ENCODE assay signal across 1 fruit fly cellular context in genomic region chr2L:14612998-14613955, dm6.
TF ChIP-seq lines count a peak whose summit lies in the region.

No protein-coding gene starts in this region.

TF ChIP-seq in whole organism, embryonic, 481 proteins besides CTCF, POLR2A, EP300 and RAD21 (continued from another document):
- TF ChIP-seq CG4707 (GFP tag; optimal IDR thresholded peaks at IDR 0.05; lab: Kevin White, UChicago) (peak; percentile 18), CG32767 (GFP tag; IDR thresholded peaks at IDR 0.05; lab: Robert Waterston, UW) (peak; percentile 69; the same call in 1 of the 2 replicates), CG11247 (GFP tag; IDR thresholded peaks at IDR 0.05; lab: Robert Waterston, UW) (0 out of 2 replicates have a peak, but pooled peaks have one; percentile 44), CG2116 (GFP tag; optimal IDR thresholded peaks at IDR 0.05; lab: Kevin White, UChicago) (peak; percentile 45), CG11504 (tag; optimal IDR thresholded peaks at IDR 0.05; lab: Kevin White, UChicago) (peak; percentile 92), CG14050 (GFP tag; IDR thresholded peaks at IDR 0.05; lab: Robert Waterston, UW) (peak; percentile 56; the same call in 2 of the 3 replicates), CG4617 (GFP tag; optimal IDR thresholded peaks at IDR 0.05; lab: Kevin White, UChicago; ENCODE audit: borderline replicate concordance) (peak; percentile 23), gro (GFP tag; optimal IDR thresholded peaks at IDR 0.05; lab: Kevin White, UChicago) (no peak), CG7963 (GFP tag; IDR thresholded peaks at IDR 0.05; lab: Robert Waterston, UW; ENCODE audit: partially characterized antibody) (no peak), CG8359 (GFP tag; optimal IDR thresholded peaks at IDR 0.05; lab: Kevin White, UChicago; ENCODE audit: borderline replicate concordance) (peak; percentile 36), CG33557 (GFP tag; optimal IDR thresholded peaks at IDR 0.05; lab: Kevin White, UChicago) (peak; percentile 83), dmrt99B (tag; optimal IDR thresholded peaks at IDR 0.05; lab: Kevin White, UChicago) (peak; percentile 89), CG1529 (GFP tag; optimal IDR thresholded peaks at IDR 0.05; lab: Kevin White, UChicago) (peak; percentile 74), CG14014 (GFP tag; IDR thresholded peaks at IDR 0.05; lab: Robert Waterston, UW) (peak; percentile 62), CG9797 (GFP tag; optimal IDR thresholded peaks at IDR 0.05; lab: Kevin White, UChicago) (no peak), psq (GFP tag; optimal IDR thresholded peaks at IDR 0.05; lab: Kevin White, UChicago) (peak; percentile 35), schlank (tag; optimal IDR thresholded peaks at IDR 0.05; lab: Kevin White, UChicago) (no peak), CG12391 (tag; optimal IDR thresholded peaks at IDR 0.05; lab: Kevin White, UChicago) (peak; percentile 91), CG12219 (GFP tag; optimal IDR thresholded peaks at IDR 0.05; lab: Kevin White, UChicago) (peak; percentile 52), Ada2b (GFP tag; IDR thresholded peaks at IDR 0.05; lab: Robert Waterston, UW) (peak; percentile 39; the same call in 1 of the 2 replicates), TFAM (GFP tag; optimal IDR thresholded peaks at IDR 0.05; lab: Kevin White, UChicago) (peak; percentile 15), kni (GFP tag; optimal IDR thresholded peaks at IDR 0.05; lab: Kevin White, UChicago) (peak; percentile 8), Usf (GFP tag; optimal IDR thresholded peaks at IDR 0.05; lab: Kevin White, UChicago) (peak; percentile 68), pita (GFP tag; optimal IDR thresholded peaks at IDR 0.05; lab: Kevin White, UChicago) (no peak), sna (GFP tag; IDR thresholded peaks at IDR 0.05; lab: Robert Waterston, UW; ENCODE audit: partially characterized antibody) (no peak), CG17612 (GFP tag; IDR thresholded peaks at IDR 0.05; lab: Robert Waterston, UW) (no peak), Atf-2 (GFP tag; optimal IDR thresholded peaks at IDR 0.05; lab: Kevin White, UChicago) (no peak), Drgx (GFP tag; IDR thresholded peaks at IDR 0.05; lab: Robert Waterston, UW) (no peak), CG7745 (tag; optimal IDR thresholded peaks at IDR 0.05; lab: Kevin White, UChicago) (no peak), trh (GFP tag; optimal IDR thresholded peaks at IDR 0.05; lab: Kevin White, UChicago) (peak; percentile 40), CG2712 (tag; optimal IDR thresholded peaks at IDR 0.05; lab: Kevin White, UChicago) (peak; percentile 91), Chrac-16 (GFP tag; optimal IDR thresholded peaks at IDR 0.05; lab: Kevin White, UChicago) (peak; percentile 81), CG13894 (tag; optimal IDR thresholded peaks at IDR 0.05; lab: Kevin White, UChicago) (peak; percentile 42), chinmo (GFP tag; IDR thresholded peaks at IDR 0.05; lab: Robert Waterston, UW; ENCODE audit: partially characterized antibody) (0 out of 4 replicates have a peak, but pooled peaks have one; percentile 37), CG32532 (GFP tag; IDR thresholded peaks at IDR 0.05; lab: Robert Waterston, UW) (peak; percentile 61; the same call in 1 of the 2 replicates), dm (GFP tag; optimal IDR thresholded peaks at IDR 0.05; lab: Kevin White, UChicago) (peak; percentile 15), NC2α (GFP tag; optimal IDR thresholded peaks at IDR 0.05; lab: Kevin White, UChicago) (peak; percentile 36), CG4424 (GFP tag; optimal IDR thresholded peaks at IDR 0.05; lab: Kevin White, UChicago) (peak; percentile 86)
TF ChIP-seq in whole organism, embryonic: peak in this region for 319.
